Worm (Caenorhabditis elegans) whole organism, L1 larva: ENCODE measurements around the gene F35E12.6.

Experiments
- C04F5.9 ChIP-seq: sonication (generic microtip); optimal IDR thresholded peaks from 2 replicates; lab custom pipeline; 2016; ENCODE audit warnings: missing genetic modification characterization, missing compliant biosample characterization
- C16A3.4 ChIP-seq: fragments of 150-350 bp; optimal IDR thresholded peaks from 2 replicates; lab custom pipeline; 2014; ENCODE audit warnings: missing biosample characterization, missing genetic modification characterization
- aha-1 ChIP-seq: fragments of 150-350 bp; optimal IDR thresholded peaks from 2 replicates; lab custom pipeline; 2014; ENCODE audit warnings: missing biosample characterization, missing genetic modification characterization
- aly-2 ChIP-seq: fragments of 150-350 bp; optimal IDR thresholded peaks from 2 replicates; lab custom pipeline; 2014; ENCODE audit warnings: missing biosample characterization, missing genetic modification characterization
- blmp-1 ChIP-seq: fragments of 150-350 bp; optimal IDR thresholded peaks from 2 replicates; lab custom pipeline; 2014; ENCODE audit warnings: missing biosample characterization, missing genetic modification characterization
- ceh-63 ChIP-seq: fragments of 200-800 bp; sonication (Bioruptor generic); optimal IDR thresholded peaks from 2 replicates; lab custom pipeline; 2018; ENCODE audit warnings: mild to moderate bottlenecking, missing genetic modification characterization, missing compliant biosample characterization
- ceh-8 ChIP-seq: fragments of 200-800 bp; sonication (Bioruptor generic); optimal IDR thresholded peaks from 2 replicates; lab custom pipeline; 2018; ENCODE audit warnings: mild to moderate bottlenecking, missing genetic modification characterization, moderate library complexity, missing compliant biosample characterization
- ceh-82 ChIP-seq, 3 experiments: fragments of 150-350 bp in 1 of 3; sonication (generic microtip) in 2 of 3; optimal IDR thresholded peaks; 2 replicates each; lab custom pipeline; 2014 to 2017; ENCODE audit warnings: missing biosample characterization in 3 of 3, missing genetic modification characterization in 3 of 3
- ceh-88 ChIP-seq: fragments of 200-800 bp; sonication (Bioruptor generic); IDR thresholded peaks from 2 replicates; pipeline ENCODE4 v1.3.6; 2022; ENCODE audit warnings: missing genetic modification characterization, missing compliant biosample characterization
- ceh-90 ChIP-seq: sonication (generic microtip); optimal IDR thresholded peaks from 2 replicates; lab custom pipeline; 2016; ENCODE audit warnings: missing genetic modification characterization, missing compliant biosample characterization
- ces-1 ChIP-seq: fragments of 150-350 bp; optimal IDR thresholded peaks from 2 replicates; lab custom pipeline; 2014; ENCODE audit warnings: missing biosample characterization, missing genetic modification reagents, missing genetic modification characterization
- dpl-1 ChIP-seq, 3 experiments: fragments of 150-350 bp in 2 of 3; sonication (generic microtip) in 1 of 3; optimal IDR thresholded peaks; 2 replicates each; lab custom pipeline; 2014 to 2017; ENCODE audit warnings: missing biosample characterization in 3 of 3, missing genetic modification characterization in 3 of 3, missing genetic modification reagents in 3 of 3
- dsc-1 ChIP-seq: sonication (generic microtip); optimal IDR thresholded peaks from 2 replicates; lab custom pipeline; 2016; ENCODE audit warnings: mild to moderate bottlenecking, missing genetic modification characterization, missing compliant biosample characterization
- efl-1 ChIP-seq, 4 experiments: fragments of 150-350 bp; optimal IDR thresholded peaks in 3 of 4; peaks in 1 of 4; 1 replicate in 1 of 4; 2 replicates in 3 of 4; lab custom pipeline; 2014; ENCODE audit warnings: missing biosample characterization in 2 of 4, missing genetic modification characterization in 2 of 4, missing genetic modification reagents in 2 of 4
- efl-3 ChIP-seq: fragments of 200-800 bp; sonication (Bioruptor generic); optimal IDR thresholded peaks from 2 replicates; lab custom pipeline; 2018; ENCODE audit warnings: mild to moderate bottlenecking, missing genetic modification characterization, missing compliant biosample characterization
- egl-13 ChIP-seq: sonication (generic microtip); optimal IDR thresholded peaks from 2 replicates; lab custom pipeline; 2016; ENCODE audit warnings: missing genotype, missing genetic modification reagents, missing genetic modification characterization, missing compliant biosample characterization
- egl-27 ChIP-seq, 2 experiments: fragments of 150-350 bp in 1 of 2; sonication (generic microtip); optimal IDR thresholded peaks; 3 replicates each; lab custom pipeline; 2017 to 2018; ENCODE audit warnings: missing biosample characterization in 2 of 2, missing genetic modification characterization in 2 of 2, missing genetic modification reagents in 2 of 2
- elt-3 ChIP-seq, 6 experiments: fragments of 150-350 bp in 1 of 6; sonication (generic microtip); optimal IDR thresholded peaks; 2 replicates each; lab custom pipeline; 2017 to 2018; ENCODE audit warnings: missing biosample characterization in 6 of 6, missing genetic modification characterization in 6 of 6, inconsistent platforms in 1 of 6
- fos-1 ChIP-seq: fragments of 150-350 bp; optimal IDR thresholded peaks from 2 replicates; lab custom pipeline; 2014; ENCODE audit warnings: missing biosample characterization, missing genetic modification characterization
- hpl-2 ChIP-seq: fragments of 150-350 bp; optimal IDR thresholded peaks from 2 replicates; lab custom pipeline; 2014; ENCODE audit warnings: missing biosample characterization, missing genetic modification reagents, missing genetic modification characterization
- irx-1 ChIP-seq: sonication (generic microtip); optimal IDR thresholded peaks from 2 replicates; lab custom pipeline; 2016; ENCODE audit warnings: missing genetic modification characterization, missing compliant biosample characterization
- jun-1 ChIP-seq: fragments of 150-350 bp; optimal IDR thresholded peaks from 2 replicates; lab custom pipeline; 2014; ENCODE audit warnings: missing biosample characterization, missing genetic modification reagents, missing genetic modification characterization
- lin-13 ChIP-seq: fragments of 150-350 bp; optimal IDR thresholded peaks from 2 replicates; lab custom pipeline; 2014; ENCODE audit warnings: missing biosample characterization, missing genetic modification reagents, missing genetic modification characterization
- lin-15B ChIP-seq: fragments of 150-350 bp; sonication (generic microtip); optimal IDR thresholded peaks from 3 replicates; lab custom pipeline; 2014; ENCODE audit warnings: missing biosample characterization, missing genetic modification characterization
- lin-35 ChIP-seq, 2 experiments: fragments of 150-350 bp; optimal IDR thresholded peaks; 2 replicates each; lab custom pipeline; 2014; ENCODE audit warnings: missing biosample characterization in 2 of 2, missing genetic modification characterization in 2 of 2, missing genetic modification reagents in 2 of 2
- lir-3 ChIP-seq: sonication (generic microtip); optimal IDR thresholded peaks from 2 replicates; lab custom pipeline; 2016; ENCODE audit warnings: mild to moderate bottlenecking, missing genetic modification characterization, moderate library complexity, missing compliant biosample characterization; ENCODE audit not compliant: poor library complexity
- lsy-2 ChIP-seq, 2 experiments: fragments of 150-350 bp; optimal IDR thresholded peaks; 2 replicates each; lab custom pipeline; 2014; ENCODE audit warnings: missing biosample characterization in 2 of 2, missing genetic modification characterization in 2 of 2
- mab-9 ChIP-seq: fragments of 200-800 bp; sonication (Bioruptor generic); IDR thresholded peaks from 2 replicates; pipeline ENCODE4 v1.3.6; 2022; ENCODE audit warnings: missing genetic modification reagents, missing genetic modification characterization, missing compliant biosample characterization
- mdl-1 ChIP-seq, 2 experiments: fragments of 150-350 bp; optimal IDR thresholded peaks; 2 replicates each; lab custom pipeline; 2014 to 2017; ENCODE audit warnings: missing biosample characterization in 2 of 2, missing genetic modification characterization in 2 of 2, inconsistent platforms in 1 of 2
- mef-2 ChIP-seq: fragments of 150-350 bp; optimal IDR thresholded peaks from 2 replicates; lab custom pipeline; 2014; ENCODE audit warnings: missing biosample characterization, missing genetic modification characterization
- mep-1 ChIP-seq: fragments of 150-350 bp; optimal IDR thresholded peaks from 2 replicates; lab custom pipeline; 2014; ENCODE audit warnings: missing biosample characterization, missing genetic modification characterization
- nhr-19 ChIP-seq: fragments of 200-800 bp; sonication (Bioruptor generic); conservative IDR thresholded peaks from 2 replicates; pipeline ENCODE4 v1.3.6; 2022; ENCODE audit warnings: missing genetic modification characterization, missing compliant biosample characterization
- nhr-20 ChIP-seq: sonication (generic microtip); optimal IDR thresholded peaks from 2 replicates; lab custom pipeline; 2016; ENCODE audit warnings: mild to moderate bottlenecking, missing genetic modification characterization, missing compliant biosample characterization
- nhr-28 ChIP-seq: fragments of 150-350 bp; optimal IDR thresholded peaks from 2 replicates; lab custom pipeline; 2014; ENCODE audit warnings: missing biosample characterization, missing genetic modification characterization
- nhr-47 ChIP-seq: sonication (generic microtip); optimal IDR thresholded peaks from 2 replicates; lab custom pipeline; 2016; ENCODE audit warnings: mild to moderate bottlenecking, missing genetic modification characterization, moderate library complexity, missing compliant biosample characterization
- nhr-71 ChIP-seq: sonication (generic microtip); optimal IDR thresholded peaks from 2 replicates; lab custom pipeline; 2016; ENCODE audit warnings: mild to moderate bottlenecking, missing genetic modification characterization, moderate library complexity, missing compliant biosample characterization
- nhr-85 ChIP-seq: sonication (generic microtip); peaks from one replicate; lab custom pipeline; 2016; ENCODE audit warnings: missing genetic modification characterization, inconsistent platforms, missing compliant biosample characterization
- nhr-90 ChIP-seq: sonication (generic microtip); optimal IDR thresholded peaks from 2 replicates; lab custom pipeline; 2016; ENCODE audit warnings: mild to moderate bottlenecking, missing genetic modification characterization, missing compliant biosample characterization; ENCODE audit not compliant: poor library complexity
- pag-3 ChIP-seq: sonication (generic microtip); optimal IDR thresholded peaks from 2 replicates; lab custom pipeline; 2017; ENCODE audit warnings: missing genetic modification characterization, mild to moderate bottlenecking, missing compliant biosample characterization, antibody characterized with exemption, borderline replicate concordance; ENCODE audit not compliant: insufficient read depth
- rnt-1 ChIP-seq: sonication (generic microtip); optimal IDR thresholded peaks from 2 replicates; lab custom pipeline; 2016; ENCODE audit warnings: mild to moderate bottlenecking, missing genetic modification characterization, moderate library complexity, missing compliant biosample characterization
- skn-1 ChIP-seq: fragments of 150-350 bp; optimal IDR thresholded peaks from 2 replicates; lab custom pipeline; 2014; ENCODE audit warnings: missing biosample characterization, missing genetic modification characterization
- snu-23 ChIP-seq: sonication (generic microtip); optimal IDR thresholded peaks from 2 replicates; lab custom pipeline; 2016; ENCODE audit warnings: missing genetic modification characterization, missing compliant biosample characterization
- sox-4 ChIP-seq: sonication (generic microtip); optimal IDR thresholded peaks from 2 replicates; lab custom pipeline; 2016; ENCODE audit warnings: missing genetic modification characterization, missing compliant biosample characterization
- sptf-1 ChIP-seq: fragments of 150-350 bp; optimal IDR thresholded peaks from 2 replicates; lab custom pipeline; 2014; ENCODE audit warnings: missing biosample characterization, missing genetic modification characterization
- sup-37 ChIP-seq: fragments of 200-800 bp; sonication (Bioruptor generic); optimal IDR thresholded peaks from 2 replicates; lab custom pipeline; 2018; ENCODE audit warnings: mild to moderate bottlenecking, missing genetic modification characterization, missing compliant biosample characterization
- swsn-7 ChIP-seq: sonication (generic microtip); optimal IDR thresholded peaks from 2 replicates; lab custom pipeline; 2016; ENCODE audit warnings: missing genetic modification characterization, missing compliant biosample characterization
- tbx-2 ChIP-seq: sonication (generic microtip); optimal IDR thresholded peaks from 2 replicates; lab custom pipeline; 2016; ENCODE audit warnings: missing genetic modification characterization, missing compliant biosample characterization
- unc-130 ChIP-seq: fragments of 150-350 bp; optimal IDR thresholded peaks from 2 replicates; lab custom pipeline; 2017; ENCODE audit warnings: missing biosample characterization, missing genetic modification characterization, inconsistent platforms
- unc-30 ChIP-seq: sonication (generic microtip); optimal IDR thresholded peaks from 2 replicates; lab custom pipeline; 2017; ENCODE audit warnings: missing biosample characterization, missing genetic modification characterization
- unc-86 ChIP-seq: sonication (generic microtip); optimal IDR thresholded peaks from 2 replicates; lab custom pipeline; 2016; ENCODE audit warnings: missing genetic modification characterization, missing compliant biosample characterization
- zag-1 ChIP-seq: fragments of 150-350 bp; optimal IDR thresholded peaks from 2 replicates; lab custom pipeline; 2014; ENCODE audit warnings: missing biosample characterization, missing genetic modification characterization
- zip-4 ChIP-seq: fragments of 200-800 bp; sonication (Bioruptor generic); optimal IDR thresholded peaks from 2 replicates; lab custom pipeline; 2018; ENCODE audit warnings: mild to moderate bottlenecking, missing genetic modification characterization, moderate library complexity, missing compliant biosample characterization

Gene F35E12.6

DNA sequence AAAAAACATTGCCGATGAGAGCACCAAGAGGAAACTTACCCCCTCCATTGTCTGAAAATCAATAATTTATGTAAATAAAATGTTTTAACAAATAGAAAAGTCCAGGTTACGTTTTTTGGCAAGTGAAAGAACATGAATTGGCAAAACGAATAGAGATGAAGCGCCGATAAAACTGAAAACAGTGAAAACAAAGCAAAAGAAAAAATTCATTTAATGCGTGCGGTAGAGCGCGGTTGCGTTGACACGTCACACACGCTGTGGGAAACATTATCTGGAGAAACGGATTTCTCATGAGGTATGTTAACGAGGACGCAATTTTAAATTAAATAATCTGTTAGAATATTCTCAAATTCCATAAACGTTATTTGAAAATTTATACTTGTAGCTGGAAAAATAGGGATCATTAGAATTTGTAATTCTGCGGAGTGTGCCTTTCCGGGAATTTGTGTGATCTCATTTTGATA lies 20.8 kb downstream of the F35E12.6 start, which contains the start of gene zipt-9:
Gene zipt-9 (minus strand): TSS at position 51 of the 464 bp plus-strand sequence.
- TF ChIP-seq elt-3 (tag; optimal IDR thresholded peaks at IDR 0.05; lab: Kevin White, UChicago) (peak in 2 of 6 experiments; percentile 48 to 80), zag-1 (tag; lab: Kevin White, UChicago) (no peak), hpl-2 (peak; percentile 25), lin-15B (tag; lab: Kevin White, UChicago) (peak; percentile 90), irx-1 (tag; lab: Kevin White, UChicago) (peak; percentile 71), unc-130 (tag; lab: Kevin White, UChicago) (peak; percentile 51), blmp-1 (tag; lab: Kevin White, UChicago) (peak; percentile 93), ceh-90 (tag; lab: Kevin White, UChicago) (peak; percentile 62), tbx-2 (tag; lab: Kevin White, UChicago) (peak; percentile 82), mep-1 (tag; lab: Kevin White, UChicago) (peak; percentile 85), ceh-63 (GFP tag; lab: Kevin White, UChicago) (peak; percentile 90), ceh-8 (GFP tag; lab: Kevin White, UChicago) (peak; percentile 32), nhr-47 (peak; percentile 91), mab-9 (GFP tag; lab: Robert Waterston, UW) (peak; percentile 60), skn-1 (tag; lab: Kevin White, UChicago) (peak; percentile 47), nhr-19 (GFP tag; lab: Robert Waterston, UW) (peak; percentile 83), nhr-85 (peak; percentile 88), lin-35 (GFP tag; optimal IDR thresholded peaks at IDR 0.05; lab: Kevin White, UChicago) (peak; percentile 75 to 89), nhr-20 (peak; percentile 89), C16A3.4 (peak; percentile 89), ceh-88 (GFP tag; lab: Robert Waterston, UW) (peak; percentile 80), sox-4 (peak; percentile 63), pag-3 (tag; lab: Kevin White, UChicago) (no peak), nhr-71 (tag; lab: Kevin White, UChicago) (peak; percentile 93), jun-1 (tag; lab: Kevin White, UChicago) (peak; percentile 56), mdl-1 (tag; optimal IDR thresholded peaks at IDR 0.05; lab: Kevin White, UChicago) (peak in 1 of 2 experiments; percentile 66), sptf-1 (tag; lab: Kevin White, UChicago) (no peak), efl-3 (GFP tag; lab: Kevin White, UChicago) (peak; percentile 53), egl-13 (tag; lab: Kevin White, UChicago) (peak; percentile 82), lir-3 (tag; lab: Kevin White, UChicago) (peak; percentile 89), nhr-90 (peak; percentile 92), dpl-1 (GFP tag; optimal IDR thresholded peaks at IDR 0.05; lab: Kevin White, UChicago) (peak; percentile 67 to 84 (median 77)), efl-1 (optimal IDR thresholded peaks at IDR 0.05; lab: Kevin White, UChicago) (peak; percentile 82 to 85), efl-1 (GFP tag; optimal IDR thresholded peaks at IDR 0.05 in 1 of 2; lab: Kevin White, UChicago) (peak; percentile 73 to 95), swsn-7 (tag; lab: Kevin White, UChicago) (peak; percentile 83), rnt-1 (tag; lab: Kevin White, UChicago) (peak; percentile 94), mef-2 (tag; lab: Kevin White, UChicago) (no peak), lsy-2 (tag; optimal IDR thresholded peaks at IDR 0.05; lab: Kevin White, UChicago) (peak in 1 of 2 experiments; percentile 86), unc-30 (no peak), lin-13 (GFP tag; lab: Kevin White, UChicago) (peak; percentile 63), aha-1 (no peak), unc-86 (peak; percentile 71), ceh-82 (tag; optimal IDR thresholded peaks at IDR 0.05; lab: Kevin White, UChicago) (peak; percentile 74 to 87 (median 79)), dsc-1 (tag; lab: Kevin White, UChicago) (peak; percentile 82), fos-1 (tag; lab: Kevin White, UChicago) (peak; percentile 65), C04F5.9 (tag; lab: Kevin White, UChicago) (peak; percentile 70), aly-2 (tag; lab: Kevin White, UChicago) (peak; percentile 40), nhr-28 (no peak), snu-23 (GFP tag; lab: Kevin White, UChicago) (peak; percentile 90), ces-1 (no peak), sup-37 (GFP tag; lab: Kevin White, UChicago) (no peak), zip-4 (GFP tag; lab: Kevin White, UChicago) (no peak), egl-27 (tag; optimal IDR thresholded peaks at IDR 0.05; lab: Kevin White, UChicago) (no peak)
